Fruit fly (Drosophila melanogaster) S2 (cell line): ENCODE results near the gene Obp19d.

Source experiments
- CG8478 ChIP-seq: fragments of >200 bp; optimal IDR thresholded peaks from 2 replicates; lab custom pipeline; 2018
- CTCF ChIP-seq, 2 experiments: fragments of >200 bp; optimal IDR thresholded peaks; 2 replicates each; lab custom pipeline; 2018

DNA sequence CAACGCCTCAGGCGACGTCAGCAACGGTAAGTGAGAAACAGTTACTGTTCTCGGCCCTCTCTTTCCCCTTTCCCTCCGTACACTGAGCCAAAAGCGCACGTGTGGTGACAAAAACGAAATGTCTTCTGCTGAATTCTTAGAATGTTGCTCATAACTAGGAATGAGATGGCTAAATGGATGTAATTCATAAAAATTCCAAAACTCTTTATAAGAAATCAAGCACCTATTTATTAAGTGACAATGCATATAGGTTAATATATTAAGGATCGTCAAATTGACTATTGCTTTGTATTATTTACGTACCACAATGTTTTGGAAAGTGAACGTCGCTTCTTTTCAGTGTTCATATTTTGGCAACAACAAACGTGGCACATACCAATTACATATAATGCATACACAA lies 15.1 kb downstream of the Obp19d start:
- TF ChIP-seq CTCF (optimal IDR thresholded peaks at IDR 0.05; lab: Kevin White, UChicago): no peak
- TF ChIP-seq CG8478 (lab: Kevin White, UChicago): no peak
